Worm (Caenorhabditis elegans) whole organism, young adult: ENCODE data around the gene msp-36.

Experiments
- K11D2.4 ChIP-seq: fragments of 200-800 bp; sonication (Bioruptor generic); IDR thresholded peaks from 2 replicates; pipeline ENCODE4 v1.3.6; 2022; ENCODE audit warnings: missing genetic modification reagents, missing genetic modification characterization, missing compliant biosample characterization
- fkh-3 ChIP-seq: sonication (generic microtip); optimal IDR thresholded peaks from 2 replicates; lab custom pipeline; 2016; ENCODE audit warnings: mild to moderate bottlenecking, missing genetic modification characterization, missing compliant biosample characterization
- him-1 ChIP-seq: sonication (generic microtip); optimal IDR thresholded peaks from 2 replicates; lab custom pipeline; 2016; ENCODE audit warnings: missing genotype, missing genetic modification reagents, missing genetic modification characterization, missing compliant biosample characterization
- lin-35 ChIP-seq, 3 experiments: fragments of 150-350 bp in 2 of 3; sonication (generic microtip) in 1 of 3; optimal IDR thresholded peaks; 2 replicates each; lab custom pipeline; 2014 to 2018; ENCODE audit warnings: missing biosample characterization in 3 of 3, missing genetic modification characterization in 3 of 3, missing genetic modification reagents in 3 of 3
- tbp1 ChIP-seq: fragments of 200-800 bp; sonication (Bioruptor generic); optimal IDR thresholded peaks from 2 replicates; lab custom pipeline; 2018; ENCODE audit warnings: mild to moderate bottlenecking, missing genetic modification characterization, missing compliant biosample characterization
- ztf-6 ChIP-seq: fragments of 200-800 bp; sonication (Bioruptor generic); IDR thresholded peaks from 2 replicates; pipeline ENCODE4 v1.3.6; 2022; ENCODE audit warnings: missing genetic modification reagents, missing genetic modification characterization, missing compliant biosample characterization

DNA sequence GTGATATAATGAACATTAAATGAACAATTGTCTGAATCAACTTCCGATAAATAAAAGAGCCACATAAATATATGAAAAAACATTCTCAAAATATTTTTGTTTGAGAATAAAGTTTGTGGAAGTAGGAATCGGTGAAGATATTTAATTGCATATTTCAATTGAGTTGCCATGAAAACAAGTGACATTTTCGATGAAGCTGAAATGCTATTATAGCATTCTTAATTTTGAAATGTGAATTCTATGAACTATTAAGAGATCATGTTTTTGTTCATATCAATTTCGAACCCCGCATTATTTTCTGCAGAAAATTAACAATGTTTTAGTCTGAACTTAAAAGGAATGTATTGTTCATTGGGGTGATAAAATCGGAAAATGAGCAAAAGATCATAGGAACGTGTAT is 27.0 kb downstream of the msp-36 start, which contains the start of gene irld-21:
- no peak for TF ChIP-seq him-1 (tag; lab: Kevin White, UChicago)
- no peak for TF ChIP-seq K11D2.4
- TF ChIP-seq lin-35 (GFP tag; optimal IDR thresholded peaks at IDR 0.05; lab: Kevin White, UChicago) = no peak
- TF ChIP-seq tbp1 (GFP tag; lab: Kevin White, UChicago) = no peak
- TF ChIP-seq fkh-3 (tag; lab: Kevin White, UChicago) = no peak
- TF ChIP-seq ztf-6 (GFP tag; lab: Robert Waterston, UW) = no peak
